Worm (Caenorhabditis elegans) whole organism, late embryonic: ENCODE results near the gene nnt-1.

Experiments
- T23F11.4 ChIP-seq: fragments of 200-800 bp; sonication (Bioruptor generic); optimal IDR thresholded peaks from 2 replicates; lab custom pipeline; 2018; ENCODE audit warnings: mild to moderate bottlenecking, missing genetic modification characterization, missing compliant biosample characterization
- ets-4 ChIP-seq: sonication (generic microtip); optimal IDR thresholded peaks from 2 replicates; lab custom pipeline; 2016; ENCODE audit warnings: missing genetic modification characterization, missing compliant biosample characterization
- hlh-13 ChIP-seq: fragments of 200-800 bp; sonication (Bioruptor generic); optimal IDR thresholded peaks from 2 replicates; lab custom pipeline; 2018; ENCODE audit warnings: mild to moderate bottlenecking, missing genetic modification characterization, missing compliant biosample characterization
- pha-4 ChIP-seq: fragments of 150-350 bp; optimal IDR thresholded peaks from 2 replicates; lab custom pipeline; 2018; ENCODE audit warnings: missing biosample characterization, missing genetic modification reagents, missing genetic modification characterization
- syd-9 ChIP-seq: sonication (generic microtip); optimal IDR thresholded peaks from 2 replicates; lab custom pipeline; 2016; ENCODE audit warnings: mild to moderate bottlenecking, missing genetic modification characterization, moderate library complexity, missing compliant biosample characterization

- no peak for TF ChIP-seq pha-4 (tag; lab: Kevin White, UChicago)
- no peak for TF ChIP-seq syd-9 (tag; lab: Kevin White, UChicago)
- no peak for TF ChIP-seq T23F11.4 (GFP tag; lab: Kevin White, UChicago)
- TF ChIP-seq hlh-13 (GFP tag; lab: Kevin White, UChicago) = no peak
- no peak for TF ChIP-seq ets-4 (tag; lab: Kevin White, UChicago)
These were observed 39.9 kb downstream of the nnt-1 start for ce11 chrX:6162037-6162436.
